Comparison of ENCODE assay signal across 1 worm cellular context in the genomic region with DNA sequence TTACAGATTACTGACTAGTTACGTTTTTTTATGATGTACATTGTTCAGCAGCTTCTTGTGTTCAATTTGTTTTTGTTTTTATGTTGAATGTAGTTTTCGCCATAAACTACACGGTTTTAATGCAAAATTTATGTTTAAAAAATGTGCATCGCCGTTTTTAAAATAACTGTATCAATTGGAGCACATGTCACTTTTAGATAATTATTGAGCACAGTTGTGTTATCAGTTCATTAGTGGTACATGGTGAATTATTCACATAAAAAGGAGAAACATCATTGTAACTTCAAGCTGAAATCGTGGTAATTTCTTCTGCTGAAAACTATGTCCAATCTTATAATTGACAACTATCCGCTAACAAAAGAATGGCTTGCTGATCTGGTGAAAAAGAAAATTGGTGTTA.
TF ChIP-seq lines count a peak whose summit lies in the region.

No protein-coding gene starts in this region.

TF ChIP-seq in whole organism, L4 larva, 104 proteins besides CTCF, POLR2A, EP300 and RAD21 (continued from another document):
- TF ChIP-seq ZK337.2 (GFP tag; IDR thresholded peaks at IDR 0.05; lab: Robert Waterston, UW) (no peak), mxl-3 (GFP tag; optimal IDR thresholded peaks at IDR 0.05; lab: Kevin White, UChicago) (no peak), F26F4.8 (GFP tag; conservative IDR thresholded peaks at IDR 0.05; lab: Robert Waterston, UW) (no peak), set-16 (GFP tag; IDR thresholded peaks at IDR 0.05; lab: Robert Waterston, UW) (no peak), dmd-8 (GFP tag; IDR thresholded peaks at IDR 0.05; lab: Robert Waterston, UW) (no peak), nhr-77 (tag; optimal IDR thresholded peaks at IDR 0.05; lab: Kevin White, UChicago) (no peak), snpc-1.2 (GFP tag; IDR thresholded peaks at IDR 0.05; lab: Robert Waterston, UW) (no peak)
